Worm (Caenorhabditis elegans) whole organism, L1 larva: ENCODE results near the gene pdfr-1.

Source experiments
- ama-1 ChIP-seq: fragments of 150-350 bp; optimal IDR thresholded peaks from 2 replicates; lab custom pipeline; 2014
- efl-1 ChIP-seq, 4 experiments: fragments of 150-350 bp; optimal IDR thresholded peaks in 3 of 4; peaks in 1 of 4; 1 replicate in 1 of 4; 2 replicates in 3 of 4; lab custom pipeline; 2014; ENCODE audit warnings: missing biosample characterization in 2 of 4, missing genetic modification characterization in 2 of 4, missing genetic modification reagents in 2 of 4
- hpl-2 ChIP-seq: fragments of 150-350 bp; optimal IDR thresholded peaks from 2 replicates; lab custom pipeline; 2014; ENCODE audit warnings: missing biosample characterization, missing genetic modification reagents, missing genetic modification characterization
- jun-1 ChIP-seq: fragments of 150-350 bp; optimal IDR thresholded peaks from 2 replicates; lab custom pipeline; 2014; ENCODE audit warnings: missing biosample characterization, missing genetic modification reagents, missing genetic modification characterization
- lin-13 ChIP-seq: fragments of 150-350 bp; optimal IDR thresholded peaks from 2 replicates; lab custom pipeline; 2014; ENCODE audit warnings: missing biosample characterization, missing genetic modification reagents, missing genetic modification characterization
- lsy-2 ChIP-seq, 2 experiments: fragments of 150-350 bp; optimal IDR thresholded peaks; 2 replicates each; lab custom pipeline; 2014; ENCODE audit warnings: missing biosample characterization in 2 of 2, missing genetic modification characterization in 2 of 2
- nhr-11 ChIP-seq: fragments of 150-350 bp; optimal IDR thresholded peaks from 2 replicates; lab custom pipeline; 2014; ENCODE audit warnings: missing biosample characterization, missing genetic modification characterization
- nhr-71 ChIP-seq: sonication (generic microtip); optimal IDR thresholded peaks from 2 replicates; lab custom pipeline; 2016; ENCODE audit warnings: mild to moderate bottlenecking, missing genetic modification characterization, moderate library complexity, missing compliant biosample characterization
- nhr-76 ChIP-seq: sonication (generic microtip); optimal IDR thresholded peaks from 2 replicates; lab custom pipeline; 2017; ENCODE audit warnings: missing biosample characterization, missing genetic modification characterization
- pqm-1 ChIP-seq: sonication (generic microtip); optimal IDR thresholded peaks from 3 replicates; lab custom pipeline; 2017; ENCODE audit warnings: missing biosample characterization, missing genetic modification characterization
- rnt-1 ChIP-seq: sonication (generic microtip); optimal IDR thresholded peaks from 2 replicates; lab custom pipeline; 2016; ENCODE audit warnings: mild to moderate bottlenecking, missing genetic modification characterization, moderate library complexity, missing compliant biosample characterization
- skn-1 ChIP-seq: fragments of 150-350 bp; optimal IDR thresholded peaks from 2 replicates; lab custom pipeline; 2014; ENCODE audit warnings: missing biosample characterization, missing genetic modification characterization
- sox-4 ChIP-seq: sonication (generic microtip); optimal IDR thresholded peaks from 2 replicates; lab custom pipeline; 2016; ENCODE audit warnings: missing genetic modification characterization, missing compliant biosample characterization
- unc-130 ChIP-seq: fragments of 150-350 bp; optimal IDR thresholded peaks from 2 replicates; lab custom pipeline; 2017; ENCODE audit warnings: missing biosample characterization, missing genetic modification characterization, inconsistent platforms

ce11 chrIII:6624872-6625271 lies 27.0 kb downstream of the pdfr-1 start, which contains the start of gene copd-1:
- no peak for TF ChIP-seq lsy-2 (tag; optimal IDR thresholded peaks at IDR 0.05; lab: Kevin White, UChicago)
- no peak for TF ChIP-seq sox-4 (tag; lab: Kevin White, UChicago)
- no peak for TF ChIP-seq hpl-2 (GFP tag; lab: Kevin White, UChicago)
- no peak for TF ChIP-seq lin-13 (GFP tag; lab: Kevin White, UChicago)
- no peak for TF ChIP-seq pqm-1 (tag; lab: Kevin White, UChicago)
- no peak for TF ChIP-seq nhr-76 (tag; lab: Kevin White, UChicago)
- no peak for TF ChIP-seq skn-1
- TF ChIP-seq jun-1 (tag; lab: Kevin White, UChicago) = no peak
- no peak for TF ChIP-seq rnt-1
- TF ChIP-seq efl-1 (optimal IDR thresholded peaks at IDR 0.05; lab: Kevin White, UChicago) = no peak
- no peak for TF ChIP-seq efl-1 (GFP tag; optimal IDR thresholded peaks at IDR 0.05 in 1 of 2; lab: Kevin White, UChicago)
- no peak for TF ChIP-seq nhr-71
- no peak for TF ChIP-seq ama-1 (lab: Kevin White, UChicago)
- no peak for TF ChIP-seq nhr-11 (tag; lab: Kevin White, UChicago)
- no peak for TF ChIP-seq unc-130
